Fruit fly (Drosophila melanogaster): ENCODE data around the gene CG17343.

dm6 chr2L:19034213-19034929 is 30.4 kb upstream of the CG17343 start, which contains the start of the genes mib2 and CG31800:
- TF ChIP-seq dl (GFP tag; optimal IDR thresholded peaks at IDR 0.05; ENCODE audit: insufficient read depth in 1 of 2, partially characterized antibody in 2 of 2) (no peak), Abd-B (GFP tag; optimal IDR thresholded peaks at IDR 0.05) (no peak), woc (GFP tag; optimal IDR thresholded peaks at IDR 0.05) (no peak), Hr78 (GFP tag; optimal IDR thresholded peaks at IDR 0.05) (no peak), psq (GFP tag; optimal IDR thresholded peaks at IDR 0.05) (no peak)
